Worm (Caenorhabditis elegans) whole organism, L4 larva: Measurements from ENCODE around the gene fbxc-25.

Experiments
- ama-1 ChIP-seq: fragments of 150-350 bp; optimal IDR thresholded peaks from 2 replicates; lab custom pipeline; 2014; ENCODE audit warnings: inconsistent platforms, mixed read lengths
- ces-1 ChIP-seq: fragments of 150-350 bp; sonication (generic microtip); optimal IDR thresholded peaks from 4 replicates; lab custom pipeline; 2014; ENCODE audit warnings: missing biosample characterization, missing genetic modification reagents, missing genetic modification characterization
- hlh-11 ChIP-seq: fragments of 200-800 bp; sonication (Bioruptor generic); optimal IDR thresholded peaks from 2 replicates; lab custom pipeline; 2018; ENCODE audit warnings: mild to moderate bottlenecking, missing genetic modification characterization, missing compliant biosample characterization
- hmg-1.1 ChIP-seq: fragments of 200-800 bp; sonication (Bioruptor generic); IDR thresholded peaks from 2 replicates; pipeline ENCODE4 v1.3.6; 2022; ENCODE audit warnings: missing genetic modification reagents, missing genetic modification characterization, missing compliant biosample characterization
- nhr-48 ChIP-seq: sonication (generic microtip); optimal IDR thresholded peaks from 2 replicates; lab custom pipeline; 2016; ENCODE audit warnings: mild to moderate bottlenecking, missing genetic modification characterization, missing compliant biosample characterization
- pqm-1 ChIP-seq: sonication (generic microtip); optimal IDR thresholded peaks from 2 replicates; lab custom pipeline; 2017; ENCODE audit warnings: missing biosample characterization, missing genetic modification characterization
- zag-1 ChIP-seq: fragments of 150-350 bp; optimal IDR thresholded peaks from 2 replicates; lab custom pipeline; 2014; ENCODE audit warnings: missing biosample characterization, missing genetic modification characterization
- ztf-11 ChIP-seq: fragments of 150-350 bp; optimal IDR thresholded peaks from 2 replicates; lab custom pipeline; 2014; ENCODE audit warnings: missing biosample characterization, missing genetic modification characterization

DNA sequence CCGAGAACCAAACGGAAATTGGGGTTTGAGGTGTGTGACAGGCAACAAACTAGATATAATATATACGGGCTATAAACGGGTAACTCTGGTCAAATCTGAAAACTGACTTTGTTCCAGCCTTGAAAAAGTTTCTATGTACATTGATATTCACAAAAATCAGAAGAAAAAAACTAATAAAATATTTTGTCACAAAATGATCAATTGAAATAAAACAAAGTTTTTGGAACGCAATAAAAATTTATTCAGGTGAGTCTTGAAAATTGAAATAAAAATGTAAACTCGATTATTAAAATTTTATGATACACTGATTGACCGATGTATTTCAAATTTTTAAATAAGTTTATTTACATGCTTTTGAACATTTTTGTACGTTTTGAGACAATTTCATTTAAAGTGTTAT lies 6.3 kb upstream of the fbxc-25 start, which contains the start of gene B0281.6:
- TF ChIP-seq pqm-1 (tag; lab: Kevin White, UChicago) (no peak), nhr-48 (tag; lab: Kevin White, UChicago) (no peak), hmg-1.1 (GFP tag; lab: Robert Waterston, UW) (no peak), ztf-11 (tag; lab: Kevin White, UChicago) (no peak), ces-1 (GFP tag; lab: Kevin White, UChicago) (no peak), zag-1 (tag; lab: Kevin White, UChicago) (no peak), ama-1 (lab: Kevin White, UChicago) (no peak), hlh-11 (tag; lab: Kevin White, UChicago) (no peak)
